Worm (Caenorhabditis elegans) whole organism, L1 larva: ENCODE measurements around the gene ifa-3.

Experiments
- alr-1 ChIP-seq: fragments of 200-800 bp; sonication (Bioruptor generic); optimal IDR thresholded peaks from 2 replicates; lab custom pipeline; 2018; ENCODE audit warnings: borderline replicate concordance, mild to moderate bottlenecking, missing genetic modification characterization, missing compliant biosample characterization
- ama-1 ChIP-seq: fragments of 150-350 bp; optimal IDR thresholded peaks from 2 replicates; lab custom pipeline; 2014
- elt-3 ChIP-seq, 6 experiments: fragments of 150-350 bp in 1 of 6; sonication (generic microtip); optimal IDR thresholded peaks; 2 replicates each; lab custom pipeline; 2017 to 2018; ENCODE audit warnings: missing biosample characterization in 6 of 6, missing genetic modification characterization in 6 of 6, inconsistent platforms in 1 of 6
- lin-13 ChIP-seq: fragments of 150-350 bp; optimal IDR thresholded peaks from 2 replicates; lab custom pipeline; 2014; ENCODE audit warnings: missing biosample characterization, missing genetic modification reagents, missing genetic modification characterization
- lin-35 ChIP-seq, 2 experiments: fragments of 150-350 bp; optimal IDR thresholded peaks; 2 replicates each; lab custom pipeline; 2014; ENCODE audit warnings: missing biosample characterization in 2 of 2, missing genetic modification characterization in 2 of 2, missing genetic modification reagents in 2 of 2
- nhr-12 ChIP-seq: sonication (generic microtip); optimal IDR thresholded peaks from 2 replicates; lab custom pipeline; 2017; ENCODE audit warnings: missing biosample characterization, missing genetic modification characterization
- nhr-237 ChIP-seq: fragments of 150-350 bp; optimal IDR thresholded peaks from 2 replicates; lab custom pipeline; 2014; ENCODE audit warnings: missing biosample characterization, missing genetic modification characterization
- pqm-1 ChIP-seq: sonication (generic microtip); optimal IDR thresholded peaks from 3 replicates; lab custom pipeline; 2017; ENCODE audit warnings: missing biosample characterization, missing genetic modification characterization
- skn-1 ChIP-seq: fragments of 150-350 bp; optimal IDR thresholded peaks from 2 replicates; lab custom pipeline; 2014; ENCODE audit warnings: missing biosample characterization, missing genetic modification characterization
- snpc-4 ChIP-seq: fragments of 150-350 bp; optimal IDR thresholded peaks from 2 replicates; lab custom pipeline; 2014; ENCODE audit warnings: missing biosample characterization, missing genetic modification characterization
- swsn-7 ChIP-seq: sonication (generic microtip); optimal IDR thresholded peaks from 2 replicates; lab custom pipeline; 2016; ENCODE audit warnings: missing genetic modification characterization, missing compliant biosample characterization
- unc-130 ChIP-seq: fragments of 150-350 bp; optimal IDR thresholded peaks from 2 replicates; lab custom pipeline; 2017; ENCODE audit warnings: missing biosample characterization, missing genetic modification characterization, inconsistent platforms
- unc-62 ChIP-seq: fragments of 150-350 bp; optimal IDR thresholded peaks from 2 replicates; lab custom pipeline; 2014; ENCODE audit warnings: missing biosample characterization, missing genetic modification reagents, missing genetic modification characterization
- ztf-11 ChIP-seq, 2 experiments: sonication (generic microtip); optimal IDR thresholded peaks; 2 replicates each; lab custom pipeline; 2016 to 2017; ENCODE audit warnings: missing genetic modification characterization in 2 of 2, missing biosample characterization in 1 of 2, missing compliant biosample characterization in 1 of 2

DNA sequence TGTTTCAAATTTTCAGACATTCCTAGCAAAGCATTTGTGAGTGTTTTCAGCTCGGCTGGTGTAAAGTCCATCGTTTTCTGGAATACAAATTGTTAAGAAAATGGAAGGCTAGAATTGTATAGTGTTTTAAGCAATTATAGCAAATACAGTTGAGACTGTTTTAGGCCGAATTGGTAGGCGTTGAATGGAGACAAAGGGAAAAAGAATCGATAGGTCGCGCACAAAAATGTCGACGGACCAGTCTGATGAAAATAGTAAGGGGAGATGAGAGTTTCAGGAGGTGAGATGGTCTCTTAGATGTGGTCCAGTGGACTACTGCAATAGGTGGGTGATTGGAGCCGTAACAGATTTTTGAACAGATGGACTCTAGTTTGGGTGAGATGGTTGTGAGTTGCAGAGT, 29.2 kb downstream of the ifa-3 start:
- no peak for TF ChIP-seq ama-1 (lab: Kevin White, UChicago)
- TF ChIP-seq unc-62 (GFP tag; lab: Kevin White, UChicago), result no peak
- no peak for TF ChIP-seq pqm-1 (tag; lab: Kevin White, UChicago)
- TF ChIP-seq lin-35 (GFP tag; optimal IDR thresholded peaks at IDR 0.05; lab: Kevin White, UChicago), result no peak
- TF ChIP-seq skn-1 (tag; lab: Kevin White, UChicago), result no peak
- TF ChIP-seq ztf-11 (tag; optimal IDR thresholded peaks at IDR 0.05; lab: Kevin White, UChicago), result no peak
- TF ChIP-seq alr-1 (tag; lab: Kevin White, UChicago), result no peak
- no peak for TF ChIP-seq unc-130 (tag; lab: Kevin White, UChicago)
- no peak for TF ChIP-seq nhr-237 (tag; lab: Kevin White, UChicago)
- TF ChIP-seq nhr-12 (tag; lab: Kevin White, UChicago), result no peak
- no peak for TF ChIP-seq snpc-4
- no peak for TF ChIP-seq swsn-7 (tag; lab: Kevin White, UChicago)
- TF ChIP-seq elt-3 (tag; optimal IDR thresholded peaks at IDR 0.05; lab: Kevin White, UChicago), result no peak
- TF ChIP-seq lin-13, result no peak
